Worm (Caenorhabditis elegans) whole organism, mixed stage, embryonic: ENCODE results near the gene F45D3.4.

Experiments
- lin-13 ChIP-seq: fragments of 150-350 bp; optimal IDR thresholded peaks from 2 replicates; lab custom pipeline; 2014; ENCODE audit warnings: missing biosample characterization, missing genetic modification characterization
- lsy-2 ChIP-seq: fragments of 150-350 bp; optimal IDR thresholded peaks from 2 replicates; lab custom pipeline; 2014; ENCODE audit warnings: missing biosample characterization, missing genetic modification characterization

ce11 chrV:12513900-12514299, 39.1 kb downstream of the F45D3.4 start:
- TF ChIP-seq lin-13 (tag; lab: Kevin White, UChicago) (no peak), lsy-2 (no peak)
